Worm (Caenorhabditis elegans): ENCODE data around the gene F56A11.5.

- TF ChIP-seq aptf-3 (GFP tag; IDR thresholded peaks at IDR 0.05) (no peak), nhr-90 (tag; optimal IDR thresholded peaks at IDR 0.05) (no peak), ceh-79 (tag; optimal IDR thresholded peaks at IDR 0.05) (no peak), snpc-4 (GFP tag; optimal IDR thresholded peaks at IDR 0.05) (no peak), snpc-4 (tag; optimal IDR thresholded peaks at IDR 0.05) (no peak), F52B5.7 (tag; optimal IDR thresholded peaks at IDR 0.05) (no peak), egl-18 (GFP tag; IDR thresholded peaks at IDR 0.05) (no peak), Y53G8AR.9 (GFP tag; conservative IDR thresholded peaks at IDR 0.05) (no peak), mes-4 (tag; optimal IDR thresholded peaks at IDR 0.05) (no peak), zim-3 (tag; optimal IDR thresholded peaks at IDR 0.05) (no peak), F33H1.4 (GFP tag; IDR thresholded peaks at IDR 0.05) (no peak), dpl-1 (GFP tag; optimal IDR thresholded peaks at IDR 0.05) (no peak), pha-4 (tag; optimal IDR thresholded peaks at IDR 0.05) (no peak), him-1 (tag; optimal IDR thresholded peaks at IDR 0.05) (no peak), C17E4.6 (GFP tag; IDR thresholded peaks at IDR 0.05) (no peak)
Measured at ce11 chrIV:560314-560713, 10.3 kb downstream of the F56A11.5 start.
